Fruit fly (Drosophila melanogaster) S2 (cell line): ENCODE measurements around the gene TfIIFalpha.

Experiments
- CG8478 ChIP-seq: fragments of >200 bp; optimal IDR thresholded peaks from 2 replicates; lab custom pipeline; 2018
- CTCF ChIP-seq, 2 experiments: fragments of >200 bp; optimal IDR thresholded peaks; 2 replicates each; lab custom pipeline; 2018

- TF ChIP-seq CTCF (optimal IDR thresholded peaks at IDR 0.05; lab: Kevin White, UChicago) (no peak), CG8478 (lab: Kevin White, UChicago) (no peak)
Observed at dm6 chr3R:6354408-6354807, 25.9 kb upstream of the TfIIFalpha start.
